Worm (Caenorhabditis elegans): ENCODE data around the gene F53C3.11.

The F53C3.11 gene

DNA sequence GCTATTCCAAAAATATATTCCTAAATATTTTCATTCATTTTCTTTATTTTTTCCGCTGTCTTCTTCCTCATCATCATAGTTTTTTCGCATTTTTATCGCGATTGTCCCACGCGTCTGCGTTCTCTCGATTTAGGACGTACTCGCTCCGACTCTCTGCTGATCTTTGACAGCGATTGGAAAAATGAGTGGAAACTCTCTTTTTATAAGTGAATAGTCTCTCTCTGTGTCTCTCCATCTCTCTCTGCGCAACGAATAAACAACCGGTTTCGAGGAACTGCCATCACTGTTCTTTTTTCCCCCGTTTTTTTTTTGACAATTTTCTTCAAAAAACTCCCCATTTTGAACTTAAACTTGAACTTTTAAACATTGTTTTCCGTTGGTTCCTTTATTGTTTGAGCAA, 44.8 kb upstream of the F53C3.11 start (continued):
- TF ChIP-seq grh-1 (GFP tag; IDR thresholded peaks at IDR 0.05): peak; percentile 90
- peak; percentile 18 for TF ChIP-seq jun-1 (tag; optimal IDR thresholded peaks at IDR 0.05)
- peak in 1 of 3 experiments; percentile 19 for TF ChIP-seq dpl-1 (GFP tag; optimal IDR thresholded peaks at IDR 0.05)
- TF ChIP-seq nhr-77 (tag; optimal IDR thresholded peaks at IDR 0.05): peak; percentile 6
- no peak for TF ChIP-seq C04F5.9 (tag; optimal IDR thresholded peaks at IDR 0.05)
- no peak for TF ChIP-seq nhr-28 (tag; optimal IDR thresholded peaks at IDR 0.05)
- TF ChIP-seq lin-39 (tag; optimal IDR thresholded peaks at IDR 0.05): no peak
- TF ChIP-seq nhr-90 (tag; optimal IDR thresholded peaks at IDR 0.05; ENCODE audit: poor library complexity): no peak
- peak in 2 of 6 experiments; percentile 29 to 42 for TF ChIP-seq elt-3 (tag; optimal IDR thresholded peaks at IDR 0.05)
- peak; percentile 89 for TF ChIP-seq blmp-1 (tag; optimal IDR thresholded peaks at IDR 0.05)
- peak; percentile 20 for TF ChIP-seq fos-1 (tag; optimal IDR thresholded peaks at IDR 0.05)
- no peak for TF ChIP-seq efl-3 (GFP tag; optimal IDR thresholded peaks at IDR 0.05)
- no peak for TF ChIP-seq unc-62 (GFP tag; optimal IDR thresholded peaks at IDR 0.05)
- TF ChIP-seq Y116A8C.19 (tag; optimal IDR thresholded peaks at IDR 0.05; ENCODE audit: borderline replicate concordance): no peak
- peak; percentile 10 for TF ChIP-seq rnt-1 (tag; optimal IDR thresholded peaks at IDR 0.05)
- no peak for TF ChIP-seq nhr-237 (tag; optimal IDR thresholded peaks at IDR 0.05)
- no peak for TF ChIP-seq tlp-1 (tag; optimal IDR thresholded peaks at IDR 0.05)

ce11 chrII:3950077-3950476, 43.6 kb upstream of the F53C3.11 start, which contains the start of gene sea-2:
TSS of gene sea-2 (plus strand) at chrII:3950377.
- TF ChIP-seq nhr-90 (tag; optimal IDR thresholded peaks at IDR 0.05; ENCODE audit: poor library complexity) (no peak), nhr-71 (tag; optimal IDR thresholded peaks at IDR 0.05) (no peak), fkh-4 (tag; optimal IDR thresholded peaks at IDR 0.05; ENCODE audit: borderline replicate concordance) (no peak), skn-1 (tag; optimal IDR thresholded peaks at IDR 0.05) (no peak), unc-62 (GFP tag; optimal IDR thresholded peaks at IDR 0.05) (no peak), pax-3 (tag; optimal IDR thresholded peaks at IDR 0.05) (no peak), fkh-10 (GFP tag; optimal IDR thresholded peaks at IDR 0.05) (no peak)

ce11 chrII:3948507-3948906, 42.0 kb upstream of the F53C3.11 start:
- no peak for TF ChIP-seq nhr-85 (tag)
- TF ChIP-seq ces-1 (GFP tag; optimal IDR thresholded peaks at IDR 0.05): no peak
- no peak for TF ChIP-seq nhr-47 (tag; optimal IDR thresholded peaks at IDR 0.05)
- TF ChIP-seq blmp-1 (tag; optimal IDR thresholded peaks at IDR 0.05): no peak
- no peak for TF ChIP-seq nhr-20 (tag; optimal IDR thresholded peaks at IDR 0.05)
- peak in 1 of 2 experiments; percentile 12 for TF ChIP-seq lsy-2 (tag; optimal IDR thresholded peaks at IDR 0.05)
- no peak for TF ChIP-seq unc-86 (tag; optimal IDR thresholded peaks at IDR 0.05)
- peak; percentile 66 for TF ChIP-seq lin-14 (GFP tag; optimal IDR thresholded peaks at IDR 0.05)
- TF ChIP-seq fkh-10 (GFP tag; optimal IDR thresholded peaks at IDR 0.05): peak; percentile 47

DNA sequence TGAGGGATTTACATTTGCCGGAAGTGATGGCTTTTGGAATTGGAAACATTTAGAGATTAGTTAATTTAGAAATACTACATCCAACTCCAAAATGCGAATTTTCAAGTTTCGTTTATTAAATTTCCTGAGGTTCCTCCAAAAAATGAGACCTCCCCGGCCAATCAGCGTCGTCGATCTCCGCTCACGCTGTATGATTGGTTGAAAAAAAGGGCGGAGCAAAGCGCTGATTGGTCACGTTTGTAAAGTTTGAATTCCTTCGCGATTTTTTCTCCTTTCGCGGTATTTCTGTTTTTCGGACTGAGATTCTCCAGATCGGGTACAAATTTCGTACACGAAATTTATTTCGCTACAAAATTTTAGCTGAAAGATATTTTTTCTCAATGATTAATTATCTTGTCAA, 40.9 kb upstream of the F53C3.11 start:
- TF ChIP-seq mep-1 (tag; optimal IDR thresholded peaks at IDR 0.05) (no peak), ceh-8 (GFP tag; optimal IDR thresholded peaks at IDR 0.05) (peak; percentile 36), nhr-11 (tag; optimal IDR thresholded peaks at IDR 0.05) (no peak)

DNA sequence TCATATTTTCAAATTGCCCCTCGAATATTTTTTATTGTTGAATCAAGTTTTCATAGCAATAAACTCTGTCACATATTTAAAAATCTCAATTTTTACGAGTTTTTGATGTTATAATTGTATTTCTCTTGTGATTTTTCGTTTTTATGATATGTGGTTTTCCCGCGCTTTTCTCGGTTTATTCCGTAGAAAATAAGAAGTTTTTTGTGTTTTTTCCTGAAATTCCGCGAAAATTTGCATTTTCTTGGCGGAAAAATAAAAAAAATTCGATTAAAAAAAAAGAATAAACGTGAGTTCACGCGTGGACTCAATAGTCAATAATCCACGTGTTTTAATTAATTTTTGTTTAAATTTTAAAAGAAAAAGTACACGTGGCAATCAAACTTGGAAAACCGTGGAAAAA, 29.5 kb upstream of the F53C3.11 start:
- TF ChIP-seq C16A3.4 (tag; optimal IDR thresholded peaks at IDR 0.05) (no peak), mdl-1 (tag; optimal IDR thresholded peaks at IDR 0.05) (no peak), snpc-4 (tag; optimal IDR thresholded peaks at IDR 0.05) (no peak), ets-5 (GFP tag; IDR thresholded peaks at IDR 0.05) (no peak), egl-27 (tag; optimal IDR thresholded peaks at IDR 0.05) (no peak), sox-4 (tag; optimal IDR thresholded peaks at IDR 0.05) (no peak), jun-1 (tag; optimal IDR thresholded peaks at IDR 0.05) (no peak), rnt-1 (tag; optimal IDR thresholded peaks at IDR 0.05) (no peak)

Data from whole organism, L1 larva.